Worm (Caenorhabditis elegans) whole organism, L1 larva: Measurements from ENCODE around the gene ZK666.11.

Experiments used
- alr-1 ChIP-seq: fragments of 200-800 bp; sonication (Bioruptor generic); optimal IDR thresholded peaks from 2 replicates; lab custom pipeline; 2018; ENCODE audit warnings: borderline replicate concordance, mild to moderate bottlenecking, missing genetic modification characterization, missing compliant biosample characterization
- egl-27 ChIP-seq, 2 experiments: fragments of 150-350 bp in 1 of 2; sonication (generic microtip); optimal IDR thresholded peaks; 3 replicates each; lab custom pipeline; 2017 to 2018; ENCODE audit warnings: missing biosample characterization in 2 of 2, missing genetic modification characterization in 2 of 2, missing genetic modification reagents in 2 of 2
- fkh-10 ChIP-seq: sonication (generic microtip); optimal IDR thresholded peaks from 2 replicates; lab custom pipeline; 2017; ENCODE audit warnings: missing biosample characterization, missing genetic modification reagents, missing genetic modification characterization
- fos-1 ChIP-seq: fragments of 150-350 bp; optimal IDR thresholded peaks from 2 replicates; lab custom pipeline; 2014; ENCODE audit warnings: missing biosample characterization, missing genetic modification characterization
- jun-1 ChIP-seq: fragments of 150-350 bp; optimal IDR thresholded peaks from 2 replicates; lab custom pipeline; 2014; ENCODE audit warnings: missing biosample characterization, missing genetic modification reagents, missing genetic modification characterization
- lin-35 ChIP-seq, 2 experiments: fragments of 150-350 bp; optimal IDR thresholded peaks; 2 replicates each; lab custom pipeline; 2014; ENCODE audit warnings: missing biosample characterization in 2 of 2, missing genetic modification characterization in 2 of 2, missing genetic modification reagents in 2 of 2
- mab-9 ChIP-seq: fragments of 200-800 bp; sonication (Bioruptor generic); IDR thresholded peaks from 2 replicates; pipeline ENCODE4 v1.3.6; 2022; ENCODE audit warnings: missing genetic modification reagents, missing genetic modification characterization, missing compliant biosample characterization
- mdl-1 ChIP-seq, 2 experiments: fragments of 150-350 bp; optimal IDR thresholded peaks; 2 replicates each; lab custom pipeline; 2014 to 2017; ENCODE audit warnings: missing biosample characterization in 2 of 2, missing genetic modification characterization in 2 of 2, inconsistent platforms in 1 of 2
- nhr-237 ChIP-seq: fragments of 150-350 bp; optimal IDR thresholded peaks from 2 replicates; lab custom pipeline; 2014; ENCODE audit warnings: missing biosample characterization, missing genetic modification characterization
- nhr-47 ChIP-seq: sonication (generic microtip); optimal IDR thresholded peaks from 2 replicates; lab custom pipeline; 2016; ENCODE audit warnings: mild to moderate bottlenecking, missing genetic modification characterization, moderate library complexity, missing compliant biosample characterization
- nhr-90 ChIP-seq: sonication (generic microtip); optimal IDR thresholded peaks from 2 replicates; lab custom pipeline; 2016; ENCODE audit warnings: mild to moderate bottlenecking, missing genetic modification characterization, missing compliant biosample characterization; ENCODE audit not compliant: poor library complexity
- xbp-1 ChIP-seq: sonication (generic microtip); optimal IDR thresholded peaks from 2 replicates; lab custom pipeline; 2016; ENCODE audit warnings: missing genetic modification characterization, missing compliant biosample characterization

ce11 chrII:10523031-10523430 is 40.7 kb downstream of the ZK666.11 start:
- TF ChIP-seq mab-9 = no peak
- no peak for TF ChIP-seq nhr-47 (tag; lab: Kevin White, UChicago)
- no peak for TF ChIP-seq jun-1 (tag; lab: Kevin White, UChicago)
- no peak for TF ChIP-seq fkh-10 (GFP tag; lab: Kevin White, UChicago)
- no peak for TF ChIP-seq egl-27 (tag; optimal IDR thresholded peaks at IDR 0.05; lab: Kevin White, UChicago)
- TF ChIP-seq fos-1 = no peak
- TF ChIP-seq mdl-1 (tag; optimal IDR thresholded peaks at IDR 0.05; lab: Kevin White, UChicago) = no peak
- TF ChIP-seq alr-1 (tag; lab: Kevin White, UChicago) = no peak
- no peak for TF ChIP-seq lin-35 (GFP tag; optimal IDR thresholded peaks at IDR 0.05; lab: Kevin White, UChicago)
- no peak for TF ChIP-seq xbp-1 (tag; lab: Kevin White, UChicago)
- TF ChIP-seq nhr-90 = no peak
- TF ChIP-seq nhr-237 (tag; lab: Kevin White, UChicago) = no peak
